Fruit fly (Drosophila melanogaster) whole organism, embryonic: ENCODE data around the gene Svil.
A peak's percentile ranks its signal among the peaks of the same experiment; 100 is the strongest.

Source experiments
- CG10147 ChIP-seq: fragments of 200-800 bp; sonication (Bioruptor generic); optimal IDR thresholded peaks from 2 replicates; lab custom pipeline; 2019; ENCODE audit warnings: missing biosample characterization, mild to moderate bottlenecking, missing genetic modification characterization, moderate library complexity
- CG10565 ChIP-seq: fragments of 200-800 bp; sonication (Bioruptor generic); optimal IDR thresholded peaks from 3 replicates; lab custom pipeline; 2016; ENCODE audit warnings: missing biosample characterization, mild to moderate bottlenecking, missing genetic modification characterization
- CG10654 ChIP-seq: fragments of 200-800 bp; sonication (Bioruptor generic); optimal IDR thresholded peaks from 2 replicates; lab custom pipeline; 2016; ENCODE audit warnings: missing biosample characterization, missing genetic modification characterization
- CG11085 ChIP-seq: fragments of 200-800 bp; sonication (Bioruptor generic); IDR thresholded peaks from 2 replicates; pipeline ENCODE4 v1.3.6; 2022; ENCODE audit warnings: missing biosample characterization, missing genetic modification characterization
- CG12104 ChIP-seq: fragments of 200-800 bp; sonication (Bioruptor generic); optimal IDR thresholded peaks from 3 replicates; lab custom pipeline; 2016; ENCODE audit warnings: missing biosample characterization, missing genetic modification characterization
- CG12299 ChIP-seq: fragments of 200-800 bp; sonication (Bioruptor generic); optimal IDR thresholded peaks from 2 replicates; lab custom pipeline; 2018; ENCODE audit warnings: missing biosample characterization, mild to moderate bottlenecking, missing genetic modification characterization
- CG12744 ChIP-seq: fragments of 200-800 bp; sonication (Bioruptor generic); optimal IDR thresholded peaks from 2 replicates; lab custom pipeline; 2016; ENCODE audit warnings: missing biosample characterization, missing genetic modification characterization
- CG13424 ChIP-seq: fragments of 200-800 bp; sonication (Bioruptor generic); optimal IDR thresholded peaks from 2 replicates; lab custom pipeline; 2019; ENCODE audit warnings: missing biosample characterization, mild to moderate bottlenecking, missing genetic modification characterization, moderate library complexity
- CG14860 ChIP-seq: fragments of 200-800 bp; sonication (Bioruptor generic); IDR thresholded peaks from 3 replicates; pipeline ENCODE4 v1.3.6; 2022; ENCODE audit warnings: missing biosample characterization, missing genetic modification characterization; ENCODE audit not compliant: partially characterized antibody
- CG14965 ChIP-seq: fragments of 200-800 bp; sonication (Bioruptor generic); optimal IDR thresholded peaks from 2 replicates; lab custom pipeline; 2016; ENCODE audit warnings: missing biosample characterization, missing genetic modification characterization, borderline replicate concordance
- CG17328 ChIP-seq: fragments of 200-800 bp; sonication (Bioruptor generic); IDR thresholded peaks from 2 replicates; pipeline ENCODE4 v1.3.6; 2022; ENCODE audit warnings: missing biosample characterization, missing genetic modification characterization
- CG2120 ChIP-seq: fragments of 200-800 bp; sonication (Bioruptor generic); optimal IDR thresholded peaks from 3 replicates; lab custom pipeline; 2016; ENCODE audit warnings: missing biosample characterization, missing genetic modification characterization
- CG2199 ChIP-seq: fragments of 200-800 bp; sonication (Bioruptor generic); IDR thresholded peaks from 3 replicates; pipeline ENCODE4 v1.3.6; 2022; ENCODE audit warnings: missing biosample characterization, missing genetic modification characterization
- CG32767 ChIP-seq: fragments of 200-800 bp; sonication (Bioruptor generic); IDR thresholded peaks from 2 replicates; pipeline ENCODE4 v1.3.6; 2022; ENCODE audit warnings: missing biosample characterization, missing genetic modification characterization
- CG32772 ChIP-seq: fragments of 200-800 bp; sonication (Bioruptor generic); IDR thresholded peaks from 2 replicates; pipeline ENCODE4 v1.3.6; 2022; ENCODE audit warnings: missing biosample characterization, missing genetic modification characterization
- CG33557 ChIP-seq: fragments of 200-800 bp; sonication (Bioruptor generic); optimal IDR thresholded peaks from 2 replicates; lab custom pipeline; 2019; ENCODE audit warnings: missing biosample characterization, mild to moderate bottlenecking, missing genetic modification characterization, moderate library complexity
- CG3847 ChIP-seq: fragments of 200-800 bp; sonication (Bioruptor generic); IDR thresholded peaks from 2 replicates; pipeline ENCODE4 v1.3.6; 2022; ENCODE audit warnings: missing biosample characterization, missing genetic modification characterization
- CG4282 ChIP-seq: fragments of 200-800 bp; sonication (Bioruptor generic); optimal IDR thresholded peaks from 2 replicates; lab custom pipeline; 2016; ENCODE audit warnings: missing biosample characterization, missing genetic modification characterization
- CG4404 ChIP-seq: fragments of 200-800 bp; sonication (Bioruptor generic); IDR thresholded peaks from 2 replicates; pipeline ENCODE4 v1.3.6; 2022; ENCODE audit warnings: missing biosample characterization, missing genetic modification characterization
- CG4730 ChIP-seq: fragments of 200-800 bp; sonication (Bioruptor generic); IDR thresholded peaks from 2 replicates; pipeline ENCODE4 v1.3.6; 2022; ENCODE audit warnings: missing biosample characterization, missing genetic modification characterization
- CG6791 ChIP-seq: fragments of 200-800 bp; sonication (Bioruptor generic); IDR thresholded peaks from 3 replicates; pipeline ENCODE4 v1.3.6; 2022; ENCODE audit warnings: missing biosample characterization, missing genetic modification characterization; ENCODE audit not compliant: partially characterized antibody
- CG6854 ChIP-seq: fragments of 200-800 bp; sonication (Bioruptor generic); optimal IDR thresholded peaks from 3 replicates; lab custom pipeline; 2017; ENCODE audit warnings: missing biosample characterization, mild to moderate bottlenecking, missing genetic modification characterization
- CG7745 ChIP-seq: fragments of 200-800 bp; sonication (Bioruptor generic); optimal IDR thresholded peaks from 2 replicates; lab custom pipeline; 2018; ENCODE audit warnings: missing biosample characterization, mild to moderate bottlenecking, missing genetic modification characterization, moderate library complexity
- CG8281 ChIP-seq: fragments of 200-800 bp; sonication (Bioruptor generic); optimal IDR thresholded peaks from 2 replicates; lab custom pipeline; 2018; ENCODE audit warnings: missing biosample characterization, mild to moderate bottlenecking, missing genetic modification characterization, moderate library complexity
- D19B ChIP-seq: fragments of 200-800 bp; sonication (Bioruptor generic); optimal IDR thresholded peaks from 2 replicates; lab custom pipeline; 2017; ENCODE audit warnings: missing biosample characterization, mild to moderate bottlenecking, missing genetic modification characterization
- Dref ChIP-seq: fragments of 200-800 bp; sonication (Bioruptor generic); IDR thresholded peaks from 2 replicates; pipeline ENCODE4 v1.3.6; 2022; ENCODE audit warnings: missing biosample characterization, missing genetic modification characterization
- Gug ChIP-seq: fragments of 200-800 bp; sonication (Bioruptor generic); IDR thresholded peaks from 4 replicates; pipeline ENCODE4 v1.3.6; 2022; ENCODE audit warnings: missing biosample characterization, missing genetic modification characterization
- HLH4C ChIP-seq: fragments of 200-800 bp; sonication (Bioruptor generic); IDR thresholded peaks from 3 replicates; pipeline ENCODE4 v1.3.6; 2022; ENCODE audit warnings: missing biosample characterization, missing genetic modification characterization; ENCODE audit not compliant: partially characterized antibody
- Lim3 ChIP-seq: fragments of 200-800 bp; sonication (Bioruptor generic); IDR thresholded peaks from 2 replicates; pipeline ENCODE4 v1.3.6; 2022; ENCODE audit warnings: missing biosample characterization, missing genetic modification characterization
- Med ChIP-seq: fragments of 200-800 bp; sonication (Bioruptor generic); peaks from one replicate; lab custom pipeline; 2016; ENCODE audit warnings: missing biosample characterization, missing genetic modification characterization, mild to moderate bottlenecking, inconsistent platforms, moderate library complexity
- Mes4 ChIP-seq: fragments of 200-800 bp; sonication (Bioruptor generic); optimal IDR thresholded peaks from 2 replicates; lab custom pipeline; 2016; ENCODE audit warnings: missing biosample characterization, missing genetic modification characterization
- Myb ChIP-seq: fragments of 200-800 bp; sonication (Bioruptor generic); optimal IDR thresholded peaks from 2 replicates; lab custom pipeline; 2016; ENCODE audit warnings: missing biosample characterization, missing genetic modification characterization
- Neu2 ChIP-seq: fragments of 200-800 bp; sonication (Bioruptor generic); optimal IDR thresholded peaks from 3 replicates; lab custom pipeline; 2016; ENCODE audit warnings: missing biosample characterization, missing genetic modification characterization, borderline replicate concordance
- Nf-YA ChIP-seq: fragments of 200-800 bp; sonication (Bioruptor generic); IDR thresholded peaks from 2 replicates; pipeline ENCODE4 v1.3.6; 2022; ENCODE audit warnings: missing biosample characterization, missing genetic modification characterization
- Xbp1 ChIP-seq: fragments of 200-800 bp; sonication (Bioruptor generic); optimal IDR thresholded peaks from 3 replicates; lab custom pipeline; 2016; ENCODE audit warnings: missing biosample characterization, mild to moderate bottlenecking, missing genetic modification characterization
- bsh ChIP-seq, 2 experiments: fragments of 200-800 bp; sonication (Bioruptor generic); optimal IDR thresholded peaks; 2 replicates each; lab custom pipeline; 2017 to 2018; ENCODE audit warnings: mild to moderate bottlenecking in 2 of 2, missing biosample characterization in 2 of 2, missing genetic modification characterization in 2 of 2, moderate library complexity in 1 of 2
- ems ChIP-seq: fragments of 200-800 bp; sonication (Bioruptor generic); optimal IDR thresholded peaks from 3 replicates; lab custom pipeline; 2016; ENCODE audit warnings: missing biosample characterization, missing genetic modification characterization
- exex ChIP-seq: fragments of 200-800 bp; sonication (Bioruptor generic); optimal IDR thresholded peaks from 4 replicates; lab custom pipeline; 2018; ENCODE audit warnings: missing biosample characterization, mild to moderate bottlenecking, missing genetic modification characterization, moderate library complexity
- ftz-f1 ChIP-seq: fragments of 200-800 bp; sonication (Bioruptor generic); optimal IDR thresholded peaks from 2 replicates; lab custom pipeline; 2016; ENCODE audit warnings: missing biosample characterization, missing genetic modification characterization
- gcm ChIP-seq: fragments of 200-800 bp; sonication (Bioruptor generic); optimal IDR thresholded peaks from 2 replicates; lab custom pipeline; 2019; ENCODE audit warnings: missing biosample characterization, mild to moderate bottlenecking, missing genetic modification characterization, moderate library complexity
- gem ChIP-seq: fragments of 200-800 bp; sonication (Bioruptor generic); optimal IDR thresholded peaks from 2 replicates; lab custom pipeline; 2019; ENCODE audit warnings: missing biosample characterization, mild to moderate bottlenecking, missing genetic modification characterization, moderate library complexity
- pros ChIP-seq: fragments of 200-800 bp; sonication (Bioruptor generic); optimal IDR thresholded peaks from 3 replicates; lab custom pipeline; 2019; ENCODE audit warnings: missing biosample characterization, mild to moderate bottlenecking, missing genetic modification characterization, moderate library complexity
- run ChIP-seq: fragments of 200-800 bp; sonication (Bioruptor generic); optimal IDR thresholded peaks from 3 replicates; lab custom pipeline; 2018; ENCODE audit warnings: missing biosample characterization, mild to moderate bottlenecking, missing genetic modification characterization
- sens-2 ChIP-seq: fragments of 200-800 bp; sonication (Bioruptor generic); IDR thresholded peaks from 2 replicates; pipeline ENCODE4 v1.3.6; 2022; ENCODE audit warnings: missing biosample characterization, missing genetic modification characterization
- shn ChIP-seq: fragments of 200-800 bp; sonication (Bioruptor generic); optimal IDR thresholded peaks from 3 replicates; lab custom pipeline; 2016; ENCODE audit warnings: missing biosample characterization, missing genetic modification characterization
- sob ChIP-seq: fragments of 200-800 bp; sonication (Bioruptor generic); IDR thresholded peaks from 2 replicates; pipeline ENCODE4 v1.3.6; 2022; ENCODE audit warnings: missing biosample characterization, missing genetic modification characterization
- stwl ChIP-seq: fragments of 200-800 bp; sonication (Bioruptor generic); optimal IDR thresholded peaks from 3 replicates; lab custom pipeline; 2018; ENCODE audit warnings: missing biosample characterization, mild to moderate bottlenecking, missing genetic modification characterization, moderate library complexity
- tgo ChIP-seq: fragments of 200-800 bp; sonication (Bioruptor generic); IDR thresholded peaks from 3 replicates; pipeline ENCODE4 v1.3.6; 2022; ENCODE audit warnings: missing biosample characterization, missing genetic modification characterization
- tll ChIP-seq, 2 experiments: fragments of 200-800 bp in 1 of 2; fragments of >200 bp in 1 of 2; sonication (Bioruptor generic) in 1 of 2; optimal IDR thresholded peaks; 2 replicates each; lab custom pipeline; 2017 to 2019; ENCODE audit warnings: missing biosample characterization in 2 of 2, missing genetic modification characterization in 2 of 2, mild to moderate bottlenecking in 1 of 2, moderate library complexity in 1 of 2
- tup ChIP-seq: fragments of 200-800 bp; sonication (Bioruptor generic); optimal IDR thresholded peaks from 2 replicates; lab custom pipeline; 2016; ENCODE audit warnings: missing biosample characterization, mild to moderate bottlenecking, missing genetic modification characterization, moderate library complexity
- unpg ChIP-seq: fragments of 200-800 bp; sonication (Bioruptor generic); optimal IDR thresholded peaks from 3 replicates; lab custom pipeline; 2018; ENCODE audit warnings: missing biosample characterization, mild to moderate bottlenecking, missing genetic modification characterization, moderate library complexity

Gene Svil

dm6 chr3L:2489438-2489837 is 112.0 kb downstream of the Svil start (continued):
- TF ChIP-seq CG10654 (GFP tag; lab: Kevin White, UChicago) (peak; percentile 20), bsh (GFP tag; optimal IDR thresholded peaks at IDR 0.05; lab: Kevin White, UChicago) (peak in 1 of 2 experiments; percentile 34), exex (tag; lab: Kevin White, UChicago) (no peak), CG11085 (GFP tag; lab: Robert Waterston, UW) (no peak), CG2120 (GFP tag; lab: Kevin White, UChicago) (no peak), CG4404 (GFP tag; lab: Robert Waterston, UW) (no peak), Dref (GFP tag; lab: Robert Waterston, UW) (no peak), Gug (GFP tag; lab: Robert Waterston, UW) (no peak), CG4282 (GFP tag; lab: Kevin White, UChicago) (no peak), CG6854 (GFP tag; lab: Kevin White, UChicago) (peak; percentile 31), unpg (GFP tag; lab: Kevin White, UChicago) (peak; percentile 37), Lim3 (GFP tag; lab: Robert Waterston, UW) (no peak), CG32772 (GFP tag; lab: Robert Waterston, UW) (no peak), Xbp1 (GFP tag; lab: Kevin White, UChicago) (no peak), CG8281 (no peak), Mes4 (peak; percentile 6), sens-2 (GFP tag; lab: Robert Waterston, UW) (peak; percentile 11; the same call in 1 of the 2 replicates), CG17328 (GFP tag; lab: Robert Waterston, UW) (peak; percentile 40; the same call in 1 of the 2 replicates), CG12299 (peak; percentile 56), stwl (tag; lab: Kevin White, UChicago) (no peak), tll (GFP tag; optimal IDR thresholded peaks at IDR 0.05; lab: Kevin White, UChicago) (peak in 1 of 2 experiments; percentile 39), Myb (GFP tag; lab: Kevin White, UChicago) (no peak), CG14965 (GFP tag; lab: Kevin White, UChicago) (no peak), CG10147 (GFP tag; lab: Kevin White, UChicago) (peak; percentile 15), CG33557 (GFP tag; lab: Kevin White, UChicago) (peak; percentile 35), pros (GFP tag; lab: Kevin White, UChicago) (no peak), shn (GFP tag; lab: Kevin White, UChicago) (no peak), Neu2 (GFP tag; lab: Kevin White, UChicago) (no peak), Med (GFP tag; lab: Kevin White, UChicago) (peak; percentile 94), HLH4C (GFP tag; lab: Robert Waterston, UW) (no peak), tgo (GFP tag; lab: Robert Waterston, UW) (no peak), run (tag; lab: Kevin White, UChicago) (no peak), CG7745 (tag; lab: Kevin White, UChicago) (no peak), CG13424 (tag; lab: Kevin White, UChicago) (peak; percentile 37), ftz-f1 (GFP tag; lab: Kevin White, UChicago) (no peak), CG32767 (GFP tag; lab: Robert Waterston, UW) (no peak), CG4730 (no peak), CG10565 (GFP tag; lab: Kevin White, UChicago) (no peak), CG12104 (GFP tag; lab: Kevin White, UChicago) (peak; percentile 60), CG2199 (GFP tag; lab: Robert Waterston, UW) (no peak), sob (no peak), tup (GFP tag; lab: Kevin White, UChicago) (no peak), CG6791 (GFP tag; lab: Robert Waterston, UW) (no peak), CG3847 (GFP tag; lab: Robert Waterston, UW) (no peak), Nf-YA (GFP tag; lab: Robert Waterston, UW) (peak; percentile 43; the same call in 1 of the 2 replicates), gcm (peak; percentile 46), D19B (GFP tag; lab: Kevin White, UChicago) (no peak), CG12744 (peak; percentile 15), CG14860 (GFP tag; lab: Robert Waterston, UW) (no peak), ems (GFP tag; lab: Kevin White, UChicago) (no peak), gem (tag; lab: Kevin White, UChicago) (peak; percentile 50)
